Worm (Caenorhabditis elegans): ENCODE results near the gene moc-6.
A peak's percentile ranks its signal among the peaks of the same experiment; 100 is the strongest.

Gene moc-6

ce11 chrIII:5181641-5182040, 14.1 kb upstream of the moc-6 start:
- TF ChIP-seq ces-1 (GFP tag; optimal IDR thresholded peaks at IDR 0.05) (no peak), ceh-43 (GFP tag; optimal IDR thresholded peaks at IDR 0.05) (no peak), mab-5 (tag; optimal IDR thresholded peaks at IDR 0.05) (no peak), lin-13 (tag; optimal IDR thresholded peaks at IDR 0.05) (no peak), unc-39 (tag; optimal IDR thresholded peaks at IDR 0.05) (no peak), ztf-11 (tag; optimal IDR thresholded peaks at IDR 0.05) (no peak), unc-120 (tag; optimal IDR thresholded peaks at IDR 0.05; ENCODE audit: poor library complexity, severe bottlenecking) (no peak), flh-1 (GFP tag; optimal IDR thresholded peaks at IDR 0.05) (no peak), lsy-2 (tag; optimal IDR thresholded peaks at IDR 0.05) (no peak), sem-2 (GFP tag; optimal IDR thresholded peaks at IDR 0.05) (no peak), lin-32 (GFP tag; optimal IDR thresholded peaks at IDR 0.05) (no peak), unc-62 (GFP tag; optimal IDR thresholded peaks at IDR 0.05) (no peak)

ce11 chrIII:5183372-5183771, 12.4 kb upstream of the moc-6 start:
- TF ChIP-seq cnd-1 (tag; optimal IDR thresholded peaks at IDR 0.05) (peak; percentile 85), ham-2 (GFP tag; optimal IDR thresholded peaks at IDR 0.05) (no peak), sem-2 (GFP tag; optimal IDR thresholded peaks at IDR 0.05) (no peak), nhr-2 (tag; optimal IDR thresholded peaks at IDR 0.05) (no peak), lin-32 (GFP tag; optimal IDR thresholded peaks at IDR 0.05) (peak; percentile 89), mep-1 (tag; optimal IDR thresholded peaks at IDR 0.05) (no peak), lin-13 (tag; optimal IDR thresholded peaks at IDR 0.05) (no peak), unc-62 (GFP tag; optimal IDR thresholded peaks at IDR 0.05) (peak; percentile 1), nhr-76 (tag; optimal IDR thresholded peaks at IDR 0.05) (no peak), ces-1 (GFP tag; optimal IDR thresholded peaks at IDR 0.05) (peak; percentile 62)

- TF ChIP-seq lsy-2 (tag; optimal IDR thresholded peaks at IDR 0.05) (no peak), pha-4 (tag; optimal IDR thresholded peaks at IDR 0.05) (no peak), flh-1 (GFP tag; optimal IDR thresholded peaks at IDR 0.05) (no peak), mls-2 (tag; optimal IDR thresholded peaks at IDR 0.05) (no peak), mab-5 (tag; optimal IDR thresholded peaks at IDR 0.05) (no peak), unc-62 (GFP tag; optimal IDR thresholded peaks at IDR 0.05) (no peak), lin-13 (tag; optimal IDR thresholded peaks at IDR 0.05) (no peak), elt-1 (tag; optimal IDR thresholded peaks at IDR 0.05; ENCODE audit: borderline replicate concordance, insufficient read depth) (no peak), M03D4.4 (tag; optimal IDR thresholded peaks at IDR 0.05) (no peak), ceh-83 (GFP tag; optimal IDR thresholded peaks at IDR 0.05) (no peak), unc-120 (tag; optimal IDR thresholded peaks at IDR 0.05; ENCODE audit: poor library complexity, severe bottlenecking) (no peak), lin-32 (GFP tag; optimal IDR thresholded peaks at IDR 0.05) (no peak), unc-39 (tag; optimal IDR thresholded peaks at IDR 0.05) (no peak), snpc-4 (tag; optimal IDR thresholded peaks at IDR 0.05) (no peak), elt-3 (tag; optimal IDR thresholded peaks at IDR 0.05) (no peak), bed-3 (GFP tag; optimal IDR thresholded peaks at IDR 0.05) (no peak)
Observed at ce11 chrIII:5185620-5186019, 10.2 kb upstream of the moc-6 start, which contains the start of gene pup-2. Gene pup-2, plus strand, starts transcription at chrIII:5185920.

ce11 chrIII:5188426-5188825, 7.4 kb upstream of the moc-6 start, which contains the start of gene K10D2.8:
Gene K10D2.8, plus strand, starts transcription at chrIII:5188726.
- TF ChIP-seq sptf-1 (tag; optimal IDR thresholded peaks at IDR 0.05): no peak
- no peak for TF ChIP-seq mab-5 (tag; optimal IDR thresholded peaks at IDR 0.05)
- no peak for TF ChIP-seq ztf-11 (tag; optimal IDR thresholded peaks at IDR 0.05)
- no peak for TF ChIP-seq bed-3 (GFP tag; optimal IDR thresholded peaks at IDR 0.05)
- TF ChIP-seq M03D4.4 (tag; optimal IDR thresholded peaks at IDR 0.05): no peak

- TF ChIP-seq lsy-2 (tag; optimal IDR thresholded peaks at IDR 0.05) (no peak), snpc-4 (tag; optimal IDR thresholded peaks at IDR 0.05) (no peak), tbx-8 (GFP tag; optimal IDR thresholded peaks at IDR 0.05) (no peak), nhr-28 (tag; optimal IDR thresholded peaks at IDR 0.05) (no peak), blmp-1 (tag; optimal IDR thresholded peaks at IDR 0.05) (no peak), mls-2 (tag; optimal IDR thresholded peaks at IDR 0.05) (no peak), nhr-12 (tag; optimal IDR thresholded peaks at IDR 0.05) (no peak), ztf-11 (tag; optimal IDR thresholded peaks at IDR 0.05) (no peak), lin-13 (tag; optimal IDR thresholded peaks at IDR 0.05) (no peak), mep-1 (tag; optimal IDR thresholded peaks at IDR 0.05) (no peak)
Observed at ce11 chrIII:5190179-5190578, 5.6 kb upstream of the moc-6 start.

Data from whole organism, mixed stage, embryonic.